Worm (Caenorhabditis elegans) whole organism, early embryonic: ENCODE data around the gene ctl-3.
"Not testable (repeated sequence)": the region's sequence is repeated elsewhere in the genome, so short reads cannot be mapped to it uniquely, and the experiment has no call there.

ENCODE experiments used
- B0310.2 ChIP-seq: sonication (generic microtip); optimal IDR thresholded peaks from 2 replicates; lab custom pipeline; 2016; ENCODE audit warnings: mild to moderate bottlenecking, missing genetic modification characterization, missing compliant biosample characterization
- F13C5.2 ChIP-seq: sonication (generic microtip); optimal IDR thresholded peaks from 2 replicates; lab custom pipeline; 2017; ENCODE audit warnings: mild to moderate bottlenecking, missing genetic modification characterization, inconsistent platforms, missing compliant biosample characterization
- aly-1 ChIP-seq: sonication (generic microtip); optimal IDR thresholded peaks from 2 replicates; lab custom pipeline; 2016; ENCODE audit warnings: missing genetic modification characterization, missing compliant biosample characterization
- ama-1 ChIP-seq: fragments of 150-350 bp; optimal IDR thresholded peaks from 2 replicates; lab custom pipeline; 2014
- ceh-13 ChIP-seq: fragments of 200-800 bp; sonication (Bioruptor generic); optimal IDR thresholded peaks from 2 replicates; lab custom pipeline; 2018; ENCODE audit warnings: mild to moderate bottlenecking, missing genetic modification characterization, missing compliant biosample characterization
- ceh-36 ChIP-seq: sonication (generic microtip); optimal IDR thresholded peaks from 2 replicates; lab custom pipeline; 2016; ENCODE audit warnings: missing genetic modification characterization, inconsistent platforms, missing compliant biosample characterization
- ets-7 ChIP-seq: sonication (generic microtip); optimal IDR thresholded peaks from 2 replicates; lab custom pipeline; 2016; ENCODE audit warnings: missing genotype, missing genetic modification characterization, missing compliant biosample characterization
- flt-1 ChIP-seq: fragments of 200-800 bp; sonication (Bioruptor generic); IDR thresholded peaks from 2 replicates; pipeline ENCODE4 v1.3.6; 2022; ENCODE audit warnings: missing genetic modification characterization, missing compliant biosample characterization
- hmbx-1 ChIP-seq: sonication (generic microtip); optimal IDR thresholded peaks from 2 replicates; lab custom pipeline; 2016; ENCODE audit warnings: mild to moderate bottlenecking, missing genetic modification characterization, missing compliant biosample characterization
- hmg-4 ChIP-seq: fragments of 200-800 bp; sonication (Bioruptor generic); optimal IDR thresholded peaks from 2 replicates; lab custom pipeline; 2018; ENCODE audit warnings: mild to moderate bottlenecking, missing genetic modification characterization, missing compliant biosample characterization
- hnd-1 ChIP-seq: sonication (generic microtip); optimal IDR thresholded peaks from 2 replicates; lab custom pipeline; 2016; ENCODE audit warnings: missing genetic modification characterization, missing compliant biosample characterization
- pes-1 ChIP-seq: fragments of 200-800 bp; sonication (Bioruptor generic); IDR thresholded peaks from 2 replicates; pipeline ENCODE4 v1.3.6; 2022; ENCODE audit warnings: missing genetic modification reagents, missing genetic modification characterization, missing compliant biosample characterization
- scrt-1 ChIP-seq: fragments of 200-800 bp; sonication (Bioruptor generic); IDR thresholded peaks from 2 replicates; pipeline ENCODE4 v1.3.6; 2022; ENCODE audit warnings: missing genetic modification characterization, missing compliant biosample characterization
- sea-1 ChIP-seq: fragments of 200-800 bp; sonication (Bioruptor generic); conservative IDR thresholded peaks from 2 replicates; pipeline ENCODE4 v1.3.6; 2022; ENCODE audit warnings: missing genetic modification characterization, missing compliant biosample characterization
- tbx-11 ChIP-seq: fragments of 200-800 bp; sonication (Bioruptor generic); IDR thresholded peaks from 2 replicates; pipeline ENCODE4 v1.3.6; 2022; ENCODE audit warnings: missing genetic modification characterization, missing compliant biosample characterization
- tbx-37 ChIP-seq: fragments of 200-800 bp; sonication (Bioruptor generic); conservative IDR thresholded peaks from 2 replicates; pipeline ENCODE4 v1.3.6; 2022; ENCODE audit warnings: missing genetic modification reagents, missing genetic modification characterization, missing compliant biosample characterization
- tra-4 ChIP-seq: sonication (generic microtip); optimal IDR thresholded peaks from 2 replicates; lab custom pipeline; 2017; ENCODE audit warnings: missing genetic modification characterization, missing compliant biosample characterization

Gene ctl-3

DNA sequence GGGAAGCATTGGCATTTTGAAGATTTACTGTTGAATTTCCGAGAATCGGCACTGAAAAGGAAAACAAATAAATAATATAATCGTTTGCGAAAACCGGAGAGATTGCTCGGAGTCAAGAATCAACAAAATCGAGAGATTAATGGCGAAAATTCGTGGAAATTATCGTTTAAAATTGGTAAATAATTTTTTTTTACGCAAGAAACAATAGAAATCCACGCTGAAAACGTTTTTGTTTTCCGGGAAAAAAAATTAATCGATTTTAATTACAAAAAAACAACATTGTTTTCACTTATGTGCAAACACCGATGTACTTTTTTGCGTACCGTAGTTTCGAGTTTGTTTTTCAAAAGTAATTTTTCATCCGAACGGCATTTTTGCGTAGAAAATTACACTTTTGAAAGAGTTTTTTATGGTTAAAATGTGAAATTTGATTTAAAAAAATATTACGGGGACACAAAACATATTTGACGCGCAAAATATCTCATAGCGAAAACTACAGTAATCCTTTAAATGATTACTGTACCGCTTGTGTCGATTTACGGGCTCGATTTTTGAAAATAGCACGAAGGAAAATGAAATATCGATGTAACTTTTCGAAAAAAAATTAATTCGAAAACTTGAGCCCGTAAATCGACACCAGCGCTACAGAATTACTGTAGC, at the start of gene ctl-3:
Gene ctl-3, minus strand, starts transcription at position 51 of the 660 bp plus-strand sequence.
- TF ChIP-seq flt-1 (GFP tag; lab: Robert Waterston, UW) = no peak
- no peak for TF ChIP-seq tbx-11 (GFP tag; lab: Robert Waterston, UW)
- no peak for TF ChIP-seq hmg-4 (GFP tag; lab: Kevin White, UChicago)

DNA sequence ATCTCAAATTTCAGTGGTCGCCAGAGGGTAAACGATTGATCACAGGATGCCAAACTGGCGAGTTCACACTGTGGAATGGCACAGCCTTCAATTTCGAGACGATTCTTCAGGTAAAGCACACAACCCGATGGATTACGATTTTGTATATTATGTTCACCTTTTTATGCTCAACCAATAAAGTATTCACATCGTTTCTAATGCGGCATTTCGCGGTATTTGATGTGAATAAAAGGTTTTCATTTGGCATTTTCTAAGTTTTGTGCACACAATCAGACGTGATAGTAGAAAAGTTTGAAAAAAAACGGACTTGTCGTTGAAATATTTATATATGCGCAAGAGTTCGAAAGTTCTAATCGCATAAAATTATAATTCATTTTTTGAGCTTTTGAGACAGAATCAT, 48.4 kb upstream of the ctl-3 start:
- TF ChIP-seq hnd-1 (tag; lab: Kevin White, UChicago) (no peak), flt-1 (GFP tag; lab: Robert Waterston, UW) (no peak), B0310.2 (no peak), ets-7 (tag; lab: Kevin White, UChicago) (no peak), hmg-4 (GFP tag; lab: Kevin White, UChicago) (no peak), hmbx-1 (tag; lab: Kevin White, UChicago) (no peak), tbx-11 (GFP tag; lab: Robert Waterston, UW) (no peak), tbx-37 (no peak), F13C5.2 (tag; lab: Kevin White, UChicago) (no peak), ceh-13 (GFP tag; lab: Kevin White, UChicago) (no peak), aly-1 (tag; lab: Kevin White, UChicago) (no peak), ceh-36 (tag; lab: Kevin White, UChicago) (no peak)

DNA sequence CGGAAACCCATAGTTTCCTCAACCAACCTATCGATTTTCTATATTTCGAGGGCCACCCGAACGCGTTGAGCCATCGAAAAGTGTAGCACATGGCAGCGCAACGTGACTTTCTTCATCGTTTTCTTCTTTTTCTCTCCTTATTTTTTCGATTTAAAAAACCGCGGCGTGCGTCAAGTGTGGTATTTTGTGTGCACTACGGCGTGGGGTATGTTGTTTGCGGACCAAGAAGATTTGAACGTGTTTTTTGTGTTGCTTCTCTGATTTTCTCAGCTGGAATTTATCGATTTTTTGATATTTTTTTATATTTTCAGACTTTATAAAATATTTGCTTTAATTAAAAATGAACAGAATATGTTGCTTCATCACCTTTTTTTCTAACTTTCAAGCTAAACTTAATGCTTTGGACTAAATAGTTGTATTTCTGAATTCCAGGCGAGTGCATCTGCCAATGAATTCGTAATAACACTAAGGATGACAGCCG, 47.4 kb upstream of the ctl-3 start, which contains the start of the genes agl-1 and pfs-2:
Gene agl-1, minus strand, starts transcription at position 178 of the 481 bp plus-strand sequence.
Gene pfs-2, plus strand, starts transcription at position 431 of the 481 bp plus-strand sequence.
- peak; percentile 59 for TF ChIP-seq pes-1 (GFP tag; lab: Robert Waterston, UW)
- TF ChIP-seq tra-4 (tag; lab: Kevin White, UChicago) = no peak
- no peak for TF ChIP-seq ceh-13 (GFP tag; lab: Kevin White, UChicago)
- TF ChIP-seq B0310.2 = no peak
- 0 out of 2 replicates have a peak, but pooled peaks have one; percentile 47 for TF ChIP-seq flt-1 (GFP tag; lab: Robert Waterston, UW)
- no peak for TF ChIP-seq hnd-1 (tag; lab: Kevin White, UChicago)
- TF ChIP-seq tbx-37 = no peak
- TF ChIP-seq hmbx-1 (tag; lab: Kevin White, UChicago) = no peak
- no peak for TF ChIP-seq ama-1 (lab: Kevin White, UChicago)
- peak; percentile 66 for TF ChIP-seq F13C5.2 (tag; lab: Kevin White, UChicago)
- no peak for TF ChIP-seq tbx-11 (GFP tag; lab: Robert Waterston, UW)
- TF ChIP-seq aly-1 (tag; lab: Kevin White, UChicago) = no peak
- TF ChIP-seq hmg-4 (GFP tag; lab: Kevin White, UChicago) = no peak
- TF ChIP-seq sea-1 (GFP tag; lab: Robert Waterston, UW) = 0 out of 2 replicates have a peak, but pooled peaks have one; percentile 12
- TF ChIP-seq ets-7 (tag; lab: Kevin White, UChicago) = no peak
- TF ChIP-seq scrt-1 (GFP tag; lab: Robert Waterston, UW) = 0 out of 2 replicates have a peak, but pooled peaks have one; percentile 52
- no peak for TF ChIP-seq ceh-36 (tag; lab: Kevin White, UChicago)

DNA sequence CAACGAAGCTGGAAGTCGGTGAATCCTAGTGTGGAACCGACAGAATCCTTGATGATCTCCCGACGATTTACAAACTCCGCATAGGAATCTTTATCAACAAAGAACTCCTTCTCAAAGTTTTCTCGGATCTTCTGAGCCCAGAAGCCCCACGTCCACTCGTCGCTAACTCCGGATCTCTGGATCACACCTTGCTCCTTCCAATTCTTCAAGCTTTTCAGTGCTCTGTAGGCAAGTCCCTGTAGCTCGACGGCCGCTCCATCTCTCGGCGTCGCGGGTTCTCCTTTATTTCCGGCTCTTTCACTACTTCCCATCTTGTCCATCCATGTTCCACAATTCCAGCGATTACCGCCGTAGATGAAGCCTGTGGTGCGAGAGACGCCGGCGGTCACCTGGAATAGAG, 40.8 kb upstream of the ctl-3 start:
- TF ChIP-seq aly-1 (tag; lab: Kevin White, UChicago) = no peak

DNA sequence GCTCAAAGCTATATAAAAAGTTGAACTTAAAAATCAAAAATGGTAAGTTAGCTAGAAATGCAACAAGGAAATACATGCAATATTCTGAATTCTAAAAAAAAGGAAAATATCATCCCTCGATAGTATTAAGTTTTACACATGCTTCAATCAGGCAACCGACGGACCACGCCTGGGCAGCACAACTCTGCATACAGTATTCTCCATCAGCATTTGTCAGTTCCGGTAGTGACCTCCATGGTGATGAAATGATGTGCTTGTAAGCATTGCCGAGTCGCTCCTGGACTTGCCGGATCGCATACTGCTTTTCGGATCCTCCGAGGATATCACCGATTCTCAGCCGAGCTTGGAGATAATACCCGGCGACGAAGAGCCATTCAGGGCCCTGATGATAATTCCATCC, 40.2 kb upstream of the ctl-3 start:
- TF ChIP-seq hnd-1 (tag; lab: Kevin White, UChicago) (no peak), sea-1 (GFP tag; lab: Robert Waterston, UW) (0 out of 2 replicates have a peak, but pooled peaks have one; percentile 7)

DNA sequence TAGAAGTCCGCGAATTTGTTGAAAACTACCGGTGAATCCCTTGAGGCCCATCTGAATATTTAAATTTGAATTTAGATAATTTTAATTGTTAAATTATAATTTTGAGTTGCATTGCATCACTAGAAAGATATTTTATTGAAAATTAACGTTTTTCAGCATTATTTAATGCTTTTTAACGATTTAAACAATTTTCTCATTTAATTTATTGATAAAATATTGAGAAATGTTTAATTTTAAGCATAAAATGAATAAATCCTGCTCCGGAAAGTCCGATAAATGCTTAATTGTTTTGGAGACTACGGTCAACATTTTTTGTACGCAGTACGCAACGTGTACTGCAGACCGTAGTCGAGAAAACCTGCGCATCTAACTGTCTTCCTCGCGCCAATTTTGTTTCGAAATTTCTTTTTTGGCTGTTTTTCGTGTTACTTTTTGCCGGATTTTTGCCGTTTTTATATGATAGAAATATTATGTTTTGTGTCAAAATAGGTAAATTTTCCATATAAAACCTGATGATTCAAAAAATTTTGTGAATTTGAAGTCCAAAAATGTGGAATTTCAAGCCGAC, 38.9 kb upstream of the ctl-3 start, which contains the start of the genes Y54G11A.17, lin-7 and elof-1:
Gene Y54G11A.17, minus strand, starts transcription at position 51 of the 568 bp plus-strand sequence.
Gene lin-7, minus strand, starts transcription at position 51 of the 568 bp plus-strand sequence.
Gene elof-1, plus strand, starts transcription at position 383 of the 568 bp plus-strand sequence.
- TF ChIP-seq F13C5.2 (tag; lab: Kevin White, UChicago) (peak; percentile 61), pes-1 (GFP tag; lab: Robert Waterston, UW) (peak; percentile 34; the same call in 1 of the 2 replicates), tbx-37 (peak; percentile 34; the same call in 1 of the 2 replicates), tbx-11 (GFP tag; lab: Robert Waterston, UW) (no peak), tra-4 (tag; lab: Kevin White, UChicago) (no peak)

DNA sequence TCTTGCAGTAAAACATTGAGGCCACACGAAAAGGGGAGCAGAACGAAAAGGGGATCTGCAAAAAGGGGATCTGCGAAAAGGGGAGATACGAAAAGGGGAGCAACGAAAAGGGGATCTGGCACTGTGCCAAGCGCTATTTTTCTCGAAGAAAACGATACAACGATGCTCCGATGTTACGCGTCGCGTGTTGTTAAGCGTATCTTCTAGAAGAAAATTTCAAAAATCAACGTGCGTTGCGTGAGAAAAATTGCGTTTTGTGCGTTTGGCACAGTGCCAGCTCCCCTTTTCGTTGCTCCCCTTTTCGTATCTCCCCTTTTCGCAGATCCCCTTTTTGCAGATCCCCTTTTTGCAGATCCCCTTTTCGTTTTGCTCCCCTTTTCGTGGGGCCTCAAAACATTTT, 35.7 kb upstream of the ctl-3 start, which contains the start of gene Y54G11A.9:
Gene Y54G11A.9, minus strand, starts transcription at position 196 of the 400 bp plus-strand sequence.
- not testable (repeated sequence) for TF ChIP-seq sea-1 (GFP tag; lab: Robert Waterston, UW); ceh-13 (GFP tag; lab: Kevin White, UChicago); hmbx-1 (tag; lab: Kevin White, UChicago)

DNA sequence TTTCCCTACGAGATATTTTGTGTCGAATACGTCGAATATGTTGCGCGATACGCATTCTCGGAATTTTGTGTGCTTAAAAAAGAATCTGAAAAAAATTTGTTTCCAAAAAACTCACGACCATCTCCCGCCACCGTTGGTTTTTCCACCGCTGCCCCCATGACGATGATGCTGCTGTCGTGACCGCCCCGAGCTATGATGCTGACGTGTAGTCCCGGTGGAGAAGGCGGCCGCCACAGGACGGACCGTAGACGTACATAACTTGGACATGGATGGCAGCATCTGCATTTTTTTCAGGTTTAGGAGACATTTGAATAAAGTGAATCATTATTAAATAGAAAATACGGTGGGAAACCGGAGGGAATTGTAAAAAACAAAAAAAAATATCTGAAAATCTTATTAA, 33.6 kb upstream of the ctl-3 start, which contains the start of gene ddl-3:
Gene ddl-3, minus strand, starts transcription at position 289 of the 400 bp plus-strand sequence.
- TF ChIP-seq tbx-11 (GFP tag; lab: Robert Waterston, UW); scrt-1 (GFP tag; lab: Robert Waterston, UW); hmg-4 (GFP tag; lab: Kevin White, UChicago): not testable (repeated sequence)
